Fruit fly (Drosophila melanogaster): ENCODE results near the gene CG17803.

dm6 chr3R:17818803-17819202, 17.5 kb upstream of the CG17803 start:
- no peak for TF ChIP-seq CG8478 (optimal IDR thresholded peaks at IDR 0.05)
- no peak for TF ChIP-seq usp (GFP tag; optimal IDR thresholded peaks at IDR 0.05)
- no peak for TF ChIP-seq psq (optimal IDR thresholded peaks at IDR 0.05)
- TF ChIP-seq EcR (GFP tag; optimal IDR thresholded peaks at IDR 0.05), result no peak
- TF ChIP-seq Dll (optimal IDR thresholded peaks at IDR 0.05), result no peak
- no peak for TF ChIP-seq pan (optimal IDR thresholded peaks at IDR 0.05)

Data from whole organism.